Fruit fly (Drosophila melanogaster): ENCODE results near the gene Nrd1.

The Nrd1 gene

dm6 chrX:11841702-11842378 is 26.9 kb downstream of the Nrd1 start:
- no peak for TF ChIP-seq CG8478 (optimal IDR thresholded peaks at IDR 0.05)
- no peak for TF ChIP-seq CTCF (optimal IDR thresholded peaks at IDR 0.05)

DNA sequence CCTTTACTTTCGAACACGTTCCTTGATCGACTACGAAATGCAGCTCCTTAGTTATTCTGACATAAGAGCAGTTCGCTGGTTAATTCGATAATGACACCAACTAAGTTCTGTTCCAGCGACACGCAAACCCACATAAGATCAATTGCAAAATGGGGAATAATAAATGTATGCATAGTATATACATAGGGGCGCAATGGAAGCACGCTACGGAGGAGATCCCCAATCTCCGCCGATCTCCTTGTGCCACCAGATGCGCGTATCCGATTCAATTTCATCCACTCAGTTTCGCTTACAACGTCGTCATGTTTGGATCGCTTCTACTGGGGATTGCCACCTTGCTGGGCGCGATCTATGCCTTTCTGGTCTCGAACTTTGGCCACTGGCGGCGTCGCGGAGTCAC is 29.4 kb downstream of the Nrd1 start, which contains the start of gene Cyp28c1:
Cyp28c1 (plus strand) TSS at position 301 of the 400 bp plus-strand sequence.
- no peak for TF ChIP-seq CG8478 (optimal IDR thresholded peaks at IDR 0.05)
- TF ChIP-seq CTCF (optimal IDR thresholded peaks at IDR 0.05), result no peak

DNA sequence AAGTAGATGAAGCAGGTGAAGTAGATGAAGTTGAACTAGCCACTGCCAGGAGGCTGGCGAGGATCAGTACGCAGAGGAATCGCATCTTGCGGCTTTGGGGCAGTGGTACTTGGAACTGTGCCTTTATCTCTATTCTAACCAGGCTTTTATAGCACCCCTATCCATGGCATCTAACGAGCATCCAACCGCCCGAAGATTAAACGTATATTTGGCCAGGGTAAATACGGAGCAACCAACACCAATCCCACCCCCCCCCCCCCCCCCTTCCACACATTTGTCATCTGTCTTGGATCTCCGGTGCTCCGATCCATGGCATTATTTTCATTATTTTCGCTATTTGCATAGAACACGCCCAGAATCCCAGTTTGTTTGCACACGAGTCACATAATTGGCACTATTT is 30.8 kb downstream of the Nrd1 start, which contains the start of gene CG15741:
CG15741 (minus strand) TSS at position 101 of the 400 bp plus-strand sequence.
- TF ChIP-seq CG8478 (optimal IDR thresholded peaks at IDR 0.05), result no peak

- TF ChIP-seq CTCF (optimal IDR thresholded peaks at IDR 0.05) (no peak), CG8478 (optimal IDR thresholded peaks at IDR 0.05) (no peak)
Observed at dm6 chrX:11828336-11829007, 40.2 kb downstream of the Nrd1 start.

DNA sequence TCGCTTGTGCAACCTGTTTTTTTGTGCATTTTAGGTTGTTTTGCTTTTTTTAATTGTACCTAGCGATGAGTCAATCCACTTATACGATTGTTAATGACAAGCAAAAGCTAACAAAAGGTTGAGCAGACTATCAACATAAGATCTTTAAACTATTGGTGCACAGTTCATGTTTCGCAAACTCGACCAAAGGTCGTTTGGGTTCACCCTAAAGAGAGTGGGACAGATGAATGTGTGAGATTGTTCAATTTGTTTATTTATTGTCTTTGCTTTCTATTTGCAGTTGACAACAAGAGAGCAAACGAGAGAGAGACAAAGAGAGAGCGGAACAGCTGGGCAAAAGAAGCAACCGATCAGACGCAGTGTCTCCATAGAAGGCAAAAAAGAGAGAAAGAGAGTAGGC is 45.7 kb downstream of the Nrd1 start:
- no peak for TF ChIP-seq CTCF (optimal IDR thresholded peaks at IDR 0.05)
- no peak for TF ChIP-seq CG8478 (optimal IDR thresholded peaks at IDR 0.05)

dm6 chrX:11821946-11822345 is 46.7 kb downstream of the Nrd1 start:
- TF ChIP-seq CTCF (optimal IDR thresholded peaks at IDR 0.05) (no peak), CG8478 (optimal IDR thresholded peaks at IDR 0.05) (no peak)

- TF ChIP-seq CG8478 (optimal IDR thresholded peaks at IDR 0.05), result no peak
- no peak for TF ChIP-seq CTCF (optimal IDR thresholded peaks at IDR 0.05)
Observed at dm6 chrX:11820284-11821075, 48.2 kb downstream of the Nrd1 start.

DNA sequence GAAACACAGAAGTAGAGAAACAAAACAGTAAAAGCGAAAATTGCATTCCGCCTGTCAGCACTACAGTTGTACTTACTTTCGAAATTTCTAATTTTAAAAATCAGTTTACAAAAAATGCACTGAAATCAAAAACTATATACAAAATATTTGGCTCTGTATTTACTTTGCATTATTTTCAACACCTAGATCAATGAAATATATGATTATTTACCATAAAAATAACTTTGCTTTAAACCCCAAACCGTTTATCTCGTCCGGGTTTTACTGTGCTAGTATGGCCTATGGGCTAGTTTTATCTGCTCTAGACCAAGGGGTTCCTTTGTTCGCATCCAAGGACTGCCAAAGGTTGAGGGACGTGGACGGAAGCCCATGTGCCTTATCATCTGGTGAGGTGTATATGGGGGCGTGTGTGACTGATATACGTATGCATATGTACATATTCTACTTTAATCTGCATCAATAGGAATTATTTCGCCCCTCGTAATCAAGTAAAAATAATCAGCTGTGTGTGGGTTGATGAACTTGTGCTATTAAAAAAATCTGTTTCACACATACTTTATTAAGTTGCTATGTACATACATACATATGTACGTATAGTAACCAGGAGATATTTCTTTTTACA is 49.3 kb downstream of the Nrd1 start:
- TF ChIP-seq CG8478 (optimal IDR thresholded peaks at IDR 0.05) (no peak), CTCF (optimal IDR thresholded peaks at IDR 0.05) (no peak)

DNA sequence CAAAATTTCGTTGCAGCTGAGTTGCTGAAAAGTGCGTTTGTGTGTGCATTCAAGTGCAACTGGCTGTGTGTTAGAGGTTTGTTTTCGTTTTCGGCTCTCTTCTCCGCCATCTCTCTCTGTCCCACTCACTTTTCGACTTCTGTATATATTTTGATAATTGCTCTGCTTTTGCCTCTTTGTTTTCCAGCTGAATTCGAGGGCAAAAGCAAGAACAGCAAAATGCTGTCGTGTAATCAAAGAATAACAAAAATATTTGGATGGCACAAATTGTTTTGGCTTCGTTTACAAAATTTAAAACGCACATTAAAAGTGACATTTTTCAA is 50.0 kb downstream of the Nrd1 start:
- no peak for TF ChIP-seq CTCF (optimal IDR thresholded peaks at IDR 0.05)
- TF ChIP-seq CG8478 (optimal IDR thresholded peaks at IDR 0.05), result no peak

DNA sequence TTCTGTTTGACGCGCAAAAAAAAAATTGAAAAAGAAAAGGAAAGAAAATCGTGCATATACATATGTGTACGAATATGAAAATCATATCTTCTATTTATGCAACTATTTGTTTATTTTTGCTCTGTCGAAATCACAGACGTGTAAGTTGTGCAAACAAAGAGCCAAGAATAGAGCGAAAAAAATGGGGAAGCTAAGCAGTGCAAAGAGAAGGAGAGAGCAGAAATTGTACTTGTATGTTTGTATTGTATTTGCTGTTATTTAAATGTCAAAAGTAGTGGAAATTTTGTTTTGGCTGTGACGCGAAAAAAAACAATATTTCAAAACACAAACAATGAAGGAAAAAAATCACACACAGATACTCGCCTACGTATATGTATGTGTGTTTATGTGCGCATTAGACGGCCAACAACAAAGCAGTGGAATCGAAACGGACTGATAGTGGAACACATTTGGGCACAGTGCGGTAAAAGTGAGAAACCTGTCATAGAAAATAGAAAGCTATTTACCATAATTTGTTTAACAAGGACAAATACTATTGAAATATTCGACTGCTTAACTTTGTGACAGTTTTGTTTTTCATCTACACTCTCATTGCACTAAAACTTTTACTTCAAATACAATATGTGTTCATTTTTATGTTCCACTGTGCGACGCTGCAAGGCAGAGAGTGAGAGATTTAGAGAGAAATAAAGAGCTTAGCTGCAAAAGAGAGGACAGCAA is 50.5 kb downstream of the Nrd1 start:
- TF ChIP-seq CTCF (optimal IDR thresholded peaks at IDR 0.05) (no peak), CG8478 (optimal IDR thresholded peaks at IDR 0.05) (no peak)

- no peak for TF ChIP-seq CTCF (optimal IDR thresholded peaks at IDR 0.05)
- no peak for TF ChIP-seq CG8478 (optimal IDR thresholded peaks at IDR 0.05)
Observed at dm6 chrX:11817183-11817972, 51.3 kb downstream of the Nrd1 start.

- no peak for TF ChIP-seq CG8478 (optimal IDR thresholded peaks at IDR 0.05)
- TF ChIP-seq CTCF (optimal IDR thresholded peaks at IDR 0.05), result no peak
Observed at dm6 chrX:11816434-11816948, 52.2 kb downstream of the Nrd1 start, which contains the start of the genes CG1578 and rudhira. TSS of gene CG1578 (minus strand) at chrX:11816551. TSS of gene rudhira (plus strand) at chrX:11816898.

DNA sequence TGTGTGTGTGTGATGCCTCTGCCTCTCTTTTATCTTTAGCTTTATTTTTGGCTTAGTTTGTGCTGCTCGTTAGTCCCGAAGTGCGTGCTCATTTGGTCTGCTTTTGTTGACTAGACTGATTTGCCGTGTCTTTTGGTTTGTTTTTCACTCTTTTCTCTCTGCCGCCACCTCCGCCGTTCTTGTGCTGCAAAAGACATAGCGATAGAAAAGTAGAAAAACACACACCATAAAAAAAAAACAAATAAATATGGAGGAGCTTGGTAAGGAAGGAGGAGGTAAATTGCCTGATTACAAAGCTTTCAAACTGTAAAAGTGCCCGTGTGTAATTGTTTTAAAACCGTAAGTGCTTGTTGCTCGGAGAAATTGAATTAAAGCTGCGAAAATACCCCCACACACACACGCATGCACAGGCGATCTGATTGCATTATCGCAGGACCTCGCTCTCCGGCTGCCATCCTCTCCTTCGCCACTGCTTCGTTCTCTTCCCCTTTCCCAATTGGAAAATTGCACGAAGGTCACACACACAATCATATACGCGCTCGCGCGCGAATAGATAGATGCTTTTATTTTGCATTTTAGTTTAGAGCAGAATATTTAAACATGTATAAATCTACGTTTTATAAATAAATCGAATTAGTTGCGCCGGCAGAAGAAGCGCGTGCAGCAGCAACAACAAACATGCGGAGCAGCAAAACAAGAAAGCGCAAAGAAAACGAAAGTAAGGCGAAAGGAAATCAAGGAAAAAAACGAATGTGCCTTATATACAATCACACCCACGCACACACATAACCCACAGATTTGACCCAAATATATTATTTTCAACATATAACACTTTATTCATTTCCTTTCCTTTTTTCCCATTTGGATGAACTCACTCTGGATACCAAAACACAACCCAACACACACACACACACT is 53.1 kb downstream of the Nrd1 start:
- TF ChIP-seq CG8478 (optimal IDR thresholded peaks at IDR 0.05) (no peak), CTCF (optimal IDR thresholded peaks at IDR 0.05) (no peak)
